Worm (Caenorhabditis elegans) whole organism, late embryonic: ENCODE measurements around the gene drr-2.

Experiments
- F13H6.1 ChIP-seq: sonication (generic microtip); optimal IDR thresholded peaks from 2 replicates; lab custom pipeline; 2016; ENCODE audit warnings: missing genetic modification characterization, missing compliant biosample characterization
- K09A11.1 ChIP-seq: sonication (generic microtip); optimal IDR thresholded peaks from 2 replicates; lab custom pipeline; 2017; ENCODE audit warnings: antibody characterized with exemption, mild to moderate bottlenecking, missing genetic modification characterization, missing compliant biosample characterization; ENCODE audit not compliant: insufficient read depth
- fkh-10 ChIP-seq: fragments of 150-350 bp; optimal IDR thresholded peaks from 2 replicates; lab custom pipeline; 2014; ENCODE audit warnings: missing biosample characterization, missing genetic modification reagents, missing genetic modification characterization
- mec-3 ChIP-seq: sonication (generic microtip); optimal IDR thresholded peaks from 2 replicates; lab custom pipeline; 2016; ENCODE audit warnings: borderline replicate concordance, missing genetic modification characterization, missing compliant biosample characterization
- nhr-11 ChIP-seq: fragments of 150-350 bp; optimal IDR thresholded peaks from 2 replicates; lab custom pipeline; 2014; ENCODE audit warnings: missing biosample characterization, missing genetic modification characterization
- pat-9 ChIP-seq: fragments of 200-800 bp; sonication (Bioruptor generic); optimal IDR thresholded peaks from 2 replicates; lab custom pipeline; 2018; ENCODE audit warnings: mild to moderate bottlenecking, missing genetic modification characterization, moderate library complexity, missing compliant biosample characterization
- pha-4 ChIP-seq: fragments of 150-350 bp; optimal IDR thresholded peaks from 2 replicates; lab custom pipeline; 2018; ENCODE audit warnings: missing biosample characterization, missing genetic modification reagents, missing genetic modification characterization
- pqm-1 ChIP-seq: sonication (generic microtip); optimal IDR thresholded peaks from 2 replicates; lab custom pipeline; 2016; ENCODE audit warnings: missing genetic modification characterization, missing compliant biosample characterization
- sox-2 ChIP-seq: fragments of 200-800 bp; sonication (Bioruptor generic); IDR thresholded peaks from 2 replicates; pipeline ENCODE4 v1.3.6; 2022; ENCODE audit warnings: missing genetic modification reagents, missing genetic modification characterization, missing compliant biosample characterization
- tbx-2 ChIP-seq: sonication (generic microtip); optimal IDR thresholded peaks from 2 replicates; lab custom pipeline; 2016; ENCODE audit warnings: missing genetic modification characterization, missing compliant biosample characterization
- unc-86 ChIP-seq: sonication (generic microtip); optimal IDR thresholded peaks from 2 replicates; lab custom pipeline; 2016; ENCODE audit warnings: missing genetic modification characterization, missing compliant biosample characterization

ce11 chrIII:13635235-13635634, 8.1 kb downstream of the drr-2 start:
- TF ChIP-seq fkh-10 (no peak), tbx-2 (tag; lab: Kevin White, UChicago) (no peak), unc-86 (no peak), nhr-11 (tag; lab: Kevin White, UChicago) (no peak), F13H6.1 (tag; lab: Kevin White, UChicago) (no peak), K09A11.1 (tag; lab: Kevin White, UChicago) (no peak), sox-2 (GFP tag; lab: Robert Waterston, UW) (no peak), pat-9 (no peak), pqm-1 (tag; lab: Kevin White, UChicago) (no peak), pha-4 (tag; lab: Kevin White, UChicago) (no peak), mec-3 (tag; lab: Kevin White, UChicago) (no peak)
